Fruit fly (Drosophila melanogaster) whole organism, embryonic: ENCODE results near the gene flr.
A peak's percentile ranks its signal among the peaks of the same experiment; 100 is the strongest.

Experiments
- Ada2b ChIP-seq: fragments of 200-800 bp; sonication (Bioruptor generic); IDR thresholded peaks from 2 replicates; pipeline ENCODE4 v1.3.6; 2022; ENCODE audit warnings: missing biosample characterization, missing genetic modification characterization
- Atf-2 ChIP-seq: fragments of 200-800 bp; sonication (Bioruptor generic); optimal IDR thresholded peaks from 2 replicates; lab custom pipeline; 2016; ENCODE audit warnings: missing biosample characterization, missing genetic modification characterization
- CG10321 ChIP-seq: fragments of 200-800 bp; sonication (Bioruptor generic); IDR thresholded peaks from 2 replicates; pipeline ENCODE4 v1.3.6; 2022; ENCODE audit warnings: missing biosample characterization, missing genetic modification characterization
- CG10654 ChIP-seq: fragments of 200-800 bp; sonication (Bioruptor generic); optimal IDR thresholded peaks from 2 replicates; lab custom pipeline; 2016; ENCODE audit warnings: missing biosample characterization, missing genetic modification characterization
- CG10979 ChIP-seq: fragments of 200-800 bp; sonication (Bioruptor generic); optimal IDR thresholded peaks from 2 replicates; lab custom pipeline; 2018; ENCODE audit warnings: missing biosample characterization, mild to moderate bottlenecking, missing genetic modification characterization, moderate library complexity
- CG11504 ChIP-seq: fragments of 200-800 bp; sonication (Bioruptor generic); optimal IDR thresholded peaks from 3 replicates; lab custom pipeline; 2019; ENCODE audit warnings: missing biosample characterization, mild to moderate bottlenecking, missing genetic modification characterization, moderate library complexity
- CG1647 ChIP-seq: fragments of 200-800 bp; sonication (Bioruptor generic); optimal IDR thresholded peaks from 3 replicates; lab custom pipeline; 2016; ENCODE audit warnings: missing biosample characterization, missing genetic modification characterization
- CG16863 ChIP-seq: fragments of 200-800 bp; sonication (Bioruptor generic); optimal IDR thresholded peaks from 3 replicates; lab custom pipeline; 2016; ENCODE audit warnings: missing biosample characterization, missing genetic modification characterization
- CG17829 ChIP-seq: fragments of 200-800 bp; optimal IDR thresholded peaks from 2 replicates; lab custom pipeline; 2019; ENCODE audit warnings: missing biosample characterization, mild to moderate bottlenecking, missing genetic modification characterization, moderate library complexity
- CG32772 ChIP-seq: fragments of 200-800 bp; sonication (Bioruptor generic); IDR thresholded peaks from 2 replicates; pipeline ENCODE4 v1.3.6; 2022; ENCODE audit warnings: missing biosample characterization, missing genetic modification characterization
- CG33213 ChIP-seq: fragments of 200-800 bp; sonication (Bioruptor generic); optimal IDR thresholded peaks from 3 replicates; lab custom pipeline; 2016; ENCODE audit warnings: missing biosample characterization, missing genetic modification characterization
- CG6813 ChIP-seq: fragments of 200-800 bp; sonication (Bioruptor generic); optimal IDR thresholded peaks from 2 replicates; lab custom pipeline; 2017; ENCODE audit warnings: missing biosample characterization, missing genetic modification characterization, mild to moderate bottlenecking, moderate library complexity, missing genetic modification reagents
- CG7786 ChIP-seq: fragments of 200-800 bp; sonication (Bioruptor generic); optimal IDR thresholded peaks from 2 replicates; lab custom pipeline; 2016; ENCODE audit warnings: missing biosample characterization, missing genetic modification characterization
- CG7839 ChIP-seq: fragments of 200-800 bp; sonication (Bioruptor generic); optimal IDR thresholded peaks from 3 replicates; lab custom pipeline; 2018; ENCODE audit warnings: missing biosample characterization, mild to moderate bottlenecking, missing genetic modification characterization, moderate library complexity
- CG8924 ChIP-seq: fragments of 200-800 bp; optimal IDR thresholded peaks from 3 replicates; lab custom pipeline; 2019; ENCODE audit warnings: missing biosample characterization, mild to moderate bottlenecking, missing genetic modification characterization, moderate library complexity
- CG8944 ChIP-seq: fragments of 200-800 bp; sonication (Bioruptor generic); optimal IDR thresholded peaks from 3 replicates; lab custom pipeline; 2016; ENCODE audit warnings: missing biosample characterization, missing genetic modification characterization
- CG9817 ChIP-seq: fragments of 200-800 bp; sonication (Bioruptor generic); optimal IDR thresholded peaks from 2 replicates; lab custom pipeline; 2018; ENCODE audit warnings: missing biosample characterization, mild to moderate bottlenecking, missing genetic modification characterization, moderate library complexity
- Dek ChIP-seq: fragments of 200-800 bp; sonication (Bioruptor generic); optimal IDR thresholded peaks from 3 replicates; lab custom pipeline; 2019; ENCODE audit warnings: missing biosample characterization, mild to moderate bottlenecking, missing genetic modification characterization, moderate library complexity
- Dip3 ChIP-seq: fragments of 200-800 bp; sonication (Bioruptor generic); optimal IDR thresholded peaks from 3 replicates; lab custom pipeline; 2016; ENCODE audit warnings: missing biosample characterization, missing genetic modification characterization
- Dref ChIP-seq: fragments of 200-800 bp; sonication (Bioruptor generic); IDR thresholded peaks from 2 replicates; pipeline ENCODE4 v1.3.6; 2022; ENCODE audit warnings: missing biosample characterization, missing genetic modification characterization
- Gug ChIP-seq: fragments of 200-800 bp; sonication (Bioruptor generic); IDR thresholded peaks from 4 replicates; pipeline ENCODE4 v1.3.6; 2022; ENCODE audit warnings: missing biosample characterization, missing genetic modification characterization
- H2.0 ChIP-seq: fragments of 200-800 bp; sonication (Bioruptor generic); IDR thresholded peaks from 2 replicates; pipeline ENCODE4 v1.3.6; 2022; ENCODE audit warnings: missing biosample characterization, missing genetic modification characterization
- Hsf ChIP-seq: fragments of 200-800 bp; sonication (Bioruptor generic); optimal IDR thresholded peaks from 3 replicates; lab custom pipeline; 2016; ENCODE audit warnings: missing biosample characterization, missing genetic modification characterization
- Jarid2 ChIP-seq: fragments of 200-800 bp; sonication (Bioruptor generic); optimal IDR thresholded peaks from 3 replicates; lab custom pipeline; 2017; ENCODE audit warnings: mild to moderate bottlenecking, missing biosample characterization, missing genetic modification reagents, missing genetic modification characterization
- Lhr ChIP-seq: fragments of 200-800 bp; sonication (Bioruptor generic); optimal IDR thresholded peaks from 3 replicates; lab custom pipeline; 2017; ENCODE audit warnings: mild to moderate bottlenecking, missing biosample characterization, missing genetic modification reagents, missing genetic modification characterization
- MTF-1 ChIP-seq: fragments of 200-800 bp; sonication (Bioruptor generic); optimal IDR thresholded peaks from 2 replicates; lab custom pipeline; 2018; ENCODE audit warnings: missing biosample characterization, mild to moderate bottlenecking, missing genetic modification characterization, borderline replicate concordance
- Mad ChIP-seq: fragments of 200-800 bp; sonication (Bioruptor generic); optimal IDR thresholded peaks from 2 replicates; lab custom pipeline; 2016; ENCODE audit warnings: missing biosample characterization, missing genetic modification characterization
- Nf-YC ChIP-seq: fragments of 200-800 bp; optimal IDR thresholded peaks from 3 replicates; lab custom pipeline; 2019; ENCODE audit warnings: missing biosample characterization, mild to moderate bottlenecking, missing genetic modification characterization, moderate library complexity
- Sox100B ChIP-seq: fragments of 200-800 bp; sonication (Bioruptor generic); optimal IDR thresholded peaks from 3 replicates; lab custom pipeline; 2018; ENCODE audit warnings: missing biosample characterization, mild to moderate bottlenecking, missing genetic modification characterization
- Sox102F ChIP-seq: fragments of 200-800 bp; sonication (Bioruptor generic); optimal IDR thresholded peaks from 2 replicates; lab custom pipeline; 2018; ENCODE audit warnings: missing biosample characterization, mild to moderate bottlenecking, missing genetic modification characterization, moderate library complexity
- ap ChIP-seq: fragments of 200-800 bp; sonication (Bioruptor generic); IDR thresholded peaks from 2 replicates; pipeline ENCODE4 v1.3.6; 2022; ENCODE audit warnings: missing biosample characterization, missing genetic modification characterization
- chif ChIP-seq, 2 experiments: fragments of 200-800 bp; sonication (Bioruptor generic); optimal IDR thresholded peaks; 3 replicates each; lab custom pipeline; 2016; ENCODE audit warnings: missing biosample characterization in 2 of 2, missing genetic modification characterization in 2 of 2
- chinmo ChIP-seq: fragments of 200-800 bp; sonication (Bioruptor generic); IDR thresholded peaks from 4 replicates; pipeline ENCODE4 v1.3.6; 2022; ENCODE audit warnings: missing biosample characterization, missing genetic modification characterization; ENCODE audit not compliant: partially characterized antibody
- en ChIP-seq: fragments of 200-800 bp; sonication (Bioruptor generic); optimal IDR thresholded peaks from 2 replicates; lab custom pipeline; 2016; ENCODE audit warnings: missing biosample characterization, missing genetic modification characterization
- fu2 ChIP-seq: fragments of 200-800 bp; sonication (Bioruptor generic); optimal IDR thresholded peaks from 2 replicates; lab custom pipeline; 2016; ENCODE audit warnings: missing biosample characterization, missing genetic modification characterization
- insv ChIP-seq, 2 experiments: fragments of 200-800 bp; sonication (Bioruptor generic); optimal IDR thresholded peaks; 3 replicates each; lab custom pipeline; 2016 to 2018; ENCODE audit warnings: missing biosample characterization in 2 of 2, missing genetic modification characterization in 2 of 2
- jing ChIP-seq: fragments of 200-800 bp; sonication (Bioruptor generic); optimal IDR thresholded peaks from 2 replicates; lab custom pipeline; 2018; ENCODE audit warnings: missing biosample characterization, mild to moderate bottlenecking, missing genetic modification characterization
- jumu ChIP-seq: fragments of 200-800 bp; sonication (Bioruptor generic); optimal IDR thresholded peaks from 3 replicates; lab custom pipeline; 2016; ENCODE audit warnings: missing biosample characterization, missing genetic modification characterization
- kay ChIP-seq: fragments of 200-800 bp; sonication (Bioruptor generic); optimal IDR thresholded peaks from 2 replicates; lab custom pipeline; 2016; ENCODE audit warnings: missing biosample characterization, missing genetic modification characterization
- kni ChIP-seq: fragments of 200-800 bp; sonication (Bioruptor generic); optimal IDR thresholded peaks from 3 replicates; lab custom pipeline; 2017; ENCODE audit warnings: mild to moderate bottlenecking, missing biosample characterization, missing genetic modification reagents, missing genetic modification characterization
- lilli ChIP-seq: fragments of 200-800 bp; sonication (Bioruptor generic); optimal IDR thresholded peaks from 3 replicates; lab custom pipeline; 2016; ENCODE audit warnings: missing biosample characterization, missing genetic modification characterization
- lola ChIP-seq, 3 experiments: fragments of >200 bp in 2 of 3; fragments of 200-800 bp in 1 of 3; sonication (Bioruptor generic) in 1 of 3; optimal IDR thresholded peaks; 2 replicates each; lab custom pipeline; 2017 to 2019; ENCODE audit warnings: missing biosample characterization in 3 of 3, missing genetic modification characterization in 3 of 3, mild to moderate bottlenecking in 1 of 3, moderate library complexity in 1 of 3
- nerfin-1 ChIP-seq: fragments of 200-800 bp; sonication (Bioruptor generic); optimal IDR thresholded peaks from 3 replicates; lab custom pipeline; 2019; ENCODE audit warnings: missing biosample characterization, mild to moderate bottlenecking, missing genetic modification characterization, moderate library complexity
- pfk ChIP-seq: fragments of 200-800 bp; sonication (Bioruptor generic); optimal IDR thresholded peaks from 2 replicates; lab custom pipeline; 2018; ENCODE audit warnings: missing biosample characterization, mild to moderate bottlenecking, missing genetic modification characterization, moderate library complexity
- pnt ChIP-seq: fragments of 200-800 bp; sonication (Bioruptor generic); optimal IDR thresholded peaks from 3 replicates; lab custom pipeline; 2016; ENCODE audit warnings: missing biosample characterization, missing genetic modification characterization
- slbo ChIP-seq: fragments of 200-800 bp; sonication (Bioruptor generic); IDR thresholded peaks from 2 replicates; pipeline ENCODE4 v1.3.6; 2022; ENCODE audit warnings: missing biosample characterization, missing genetic modification characterization
- sug ChIP-seq: fragments of 200-800 bp; optimal IDR thresholded peaks from 2 replicates; lab custom pipeline; 2019; ENCODE audit warnings: missing biosample characterization, mild to moderate bottlenecking, missing genetic modification characterization, moderate library complexity
- tin ChIP-seq: fragments of 200-800 bp; sonication (Bioruptor generic); optimal IDR thresholded peaks from 3 replicates; lab custom pipeline; 2016; ENCODE audit warnings: missing biosample characterization, missing genetic modification characterization
- toy ChIP-seq: fragments of 200-800 bp; sonication (Bioruptor generic); IDR thresholded peaks from 2 replicates; pipeline ENCODE4 v1.3.6; 2022; ENCODE audit warnings: missing biosample characterization, missing genetic modification characterization
- trem ChIP-seq: fragments of 200-800 bp; optimal IDR thresholded peaks from 3 replicates; lab custom pipeline; 2019; ENCODE audit warnings: missing biosample characterization, mild to moderate bottlenecking, missing genetic modification characterization, moderate library complexity

flr gene

DNA sequence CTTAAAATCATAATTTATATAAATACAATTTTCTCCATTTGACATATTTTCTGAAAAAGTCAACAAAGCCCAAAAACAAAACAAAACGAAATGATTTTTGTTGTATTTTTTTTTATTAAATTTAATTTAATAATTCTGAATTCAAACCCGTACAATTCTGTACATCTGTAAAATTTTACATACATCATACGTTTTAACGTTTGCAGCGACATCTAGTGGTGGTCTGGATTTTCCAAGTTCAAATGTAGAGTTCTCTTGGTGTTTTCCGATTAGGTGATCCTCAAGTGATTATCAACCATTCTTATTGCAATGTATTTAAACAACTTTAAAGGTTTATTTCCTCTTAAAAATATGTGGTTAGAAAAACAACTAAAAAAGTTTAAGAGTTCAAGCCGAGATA, 1.6 kb upstream of the flr start (continued):
- TF ChIP-seq CG17829 (peak; percentile 73), trem (tag; lab: Kevin White, UChicago) (peak; percentile 57), Atf-2 (no peak), CG16863 (peak; percentile 8), Jarid2 (peak; percentile 34), Nf-YC (tag; lab: Kevin White, UChicago) (peak; percentile 8), CG9817 (tag; lab: Kevin White, UChicago) (peak; percentile 48), Dek (tag; lab: Kevin White, UChicago) (peak; percentile 56), insv (GFP tag; optimal IDR thresholded peaks at IDR 0.05; lab: Kevin White, UChicago) (peak in 1 of 2 experiments; percentile 99), CG1647 (peak; percentile 20), Mad (peak; percentile 14), Sox100B (GFP tag; lab: Kevin White, UChicago) (no peak), fu2 (no peak), Ada2b (GFP tag; lab: Robert Waterston, UW) (no peak), kni (GFP tag; lab: Kevin White, UChicago) (no peak), tin (GFP tag; lab: Kevin White, UChicago) (peak; percentile 43), toy (GFP tag; lab: Robert Waterston, UW) (no peak), CG8924 (tag; lab: Kevin White, UChicago) (no peak), jing (peak; percentile 6), CG10654 (peak; percentile 33), lola (GFP tag; optimal IDR thresholded peaks at IDR 0.05; lab: Kevin White, UChicago) (peak in 1 of 3 experiments; percentile 2), CG8944 (GFP tag; lab: Kevin White, UChicago) (peak; percentile 26), MTF-1 (GFP tag; lab: Kevin White, UChicago) (no peak), kay (GFP tag; lab: Kevin White, UChicago) (peak; percentile 21), CG33213 (GFP tag; lab: Kevin White, UChicago) (peak; percentile 49), sug (tag; lab: Kevin White, UChicago) (peak; percentile 29), H2.0 (GFP tag; lab: Robert Waterston, UW) (no peak), CG10979 (tag; lab: Kevin White, UChicago) (peak; percentile 100), nerfin-1 (tag; lab: Kevin White, UChicago) (no peak), ap (GFP tag; lab: Robert Waterston, UW) (no peak), chinmo (GFP tag; lab: Robert Waterston, UW) (0 out of 4 replicates have a peak, but pooled peaks have one; percentile 31), chif (GFP tag; optimal IDR thresholded peaks at IDR 0.05; lab: Kevin White, UChicago) (peak in 1 of 2 experiments; percentile 66), CG32772 (GFP tag; lab: Robert Waterston, UW) (peak; percentile 22; the same call in 1 of the 2 replicates), Lhr (GFP tag; lab: Kevin White, UChicago) (peak; percentile 63), CG6813 (GFP tag; lab: Kevin White, UChicago) (no peak), pfk (GFP tag; lab: Kevin White, UChicago) (no peak), pnt (peak; percentile 29), CG10321 (GFP tag; lab: Robert Waterston, UW) (no peak), Dip3 (peak; percentile 14), Gug (0 out of 4 replicates have a peak, but pooled peaks have one; percentile 16), Hsf (peak; percentile 50), en (GFP tag; lab: Kevin White, UChicago) (no peak), Dref (GFP tag; lab: Robert Waterston, UW) (no peak), slbo (GFP tag; lab: Robert Waterston, UW) (peak; percentile 64; the same call in 1 of the 2 replicates), jumu (GFP tag; lab: Kevin White, UChicago) (peak; percentile 15), CG7786 (GFP tag; lab: Kevin White, UChicago) (no peak), CG7839 (peak; percentile 54), CG11504 (tag; lab: Kevin White, UChicago) (peak; percentile 44), lilli (GFP tag; lab: Kevin White, UChicago) (peak; percentile 39), Sox102F (GFP tag; lab: Kevin White, UChicago) (peak; percentile 39)
